Fruit fly (Drosophila melanogaster) whole organism, pupa: ENCODE results near the gene CG8176.

Experiments
- CG17806 ChIP-seq: fragments of 200-800 bp; sonication (Bioruptor generic); optimal IDR thresholded peaks from 2 replicates; lab custom pipeline; 2018; ENCODE audit warnings: missing biosample characterization, mild to moderate bottlenecking, missing genetic modification characterization, moderate library complexity
- Ets98B ChIP-seq: fragments of 200-800 bp; sonication (Bioruptor generic); IDR thresholded peaks from 2 replicates; pipeline ENCODE4 v1.3.6; 2022; ENCODE audit warnings: missing biosample characterization, missing genetic modification characterization
- fd96Ca ChIP-seq: fragments of 200-800 bp; sonication (Bioruptor generic); IDR thresholded peaks from 3 replicates; pipeline ENCODE4 v1.3.6; 2022; ENCODE audit warnings: missing biosample characterization, missing genetic modification characterization

- no peak for TF ChIP-seq Ets98B (GFP tag; lab: Robert Waterston, UW)
- no peak for TF ChIP-seq fd96Ca (GFP tag; lab: Robert Waterston, UW)
- no peak for TF ChIP-seq CG17806 (tag; lab: Kevin White, UChicago)
These were observed 23.7 kb upstream of the CG8176 start for dm6 chr3R:9492100-9492499.
